Worm (Caenorhabditis elegans): ENCODE measurements around the gene B0252.5.

Gene B0252.5

ce11 chrII:6926488-6926887 is 7.8 kb upstream of the B0252.5 start (continued):
- peak; percentile 77 for TF ChIP-seq snu-23 (GFP tag; optimal IDR thresholded peaks at IDR 0.05)
- peak; percentile 96 for TF ChIP-seq blmp-1 (tag; optimal IDR thresholded peaks at IDR 0.05)
- TF ChIP-seq fos-1 (tag; optimal IDR thresholded peaks at IDR 0.05), result no peak
- TF ChIP-seq vab-15 (tag; optimal IDR thresholded peaks at IDR 0.05), result no peak
- peak; percentile 1 for TF ChIP-seq C16A3.4 (tag; optimal IDR thresholded peaks at IDR 0.05)
- peak in 2 of 3 experiments; percentile 38 to 72 for TF ChIP-seq ceh-82 (tag; optimal IDR thresholded peaks at IDR 0.05)
- no peak for TF ChIP-seq ceh-88 (GFP tag; IDR thresholded peaks at IDR 0.05)
- peak; percentile 67 for TF ChIP-seq swsn-7 (tag; optimal IDR thresholded peaks at IDR 0.05)
- no peak for TF ChIP-seq unc-62 (GFP tag; optimal IDR thresholded peaks at IDR 0.05)
- TF ChIP-seq mdl-1 (tag; optimal IDR thresholded peaks at IDR 0.05), result peak in 1 of 2 experiments; percentile 67
- peak; percentile 59 for TF ChIP-seq fkh-10 (GFP tag; optimal IDR thresholded peaks at IDR 0.05)
- peak; percentile 32 for TF ChIP-seq egl-13 (tag; optimal IDR thresholded peaks at IDR 0.05)
- peak; percentile 39 for TF ChIP-seq unc-86 (tag; optimal IDR thresholded peaks at IDR 0.05)
- peak; percentile 93 for TF ChIP-seq lin-14 (GFP tag; optimal IDR thresholded peaks at IDR 0.05)
- no peak for TF ChIP-seq Y116A8C.19 (tag; optimal IDR thresholded peaks at IDR 0.05; ENCODE audit: borderline replicate concordance)
- TF ChIP-seq grh-1 (GFP tag; IDR thresholded peaks at IDR 0.05), result no peak
- TF ChIP-seq lin-13 (GFP tag; optimal IDR thresholded peaks at IDR 0.05), result peak; percentile 63
- no peak for TF ChIP-seq aly-2 (tag; optimal IDR thresholded peaks at IDR 0.05)
- TF ChIP-seq jun-1 (tag; optimal IDR thresholded peaks at IDR 0.05), result peak; percentile 67
- no peak for TF ChIP-seq nhr-11 (tag; optimal IDR thresholded peaks at IDR 0.05)
- peak; percentile 56 to 57 for TF ChIP-seq lin-35 (GFP tag; optimal IDR thresholded peaks at IDR 0.05)
- TF ChIP-seq snpc-4 (tag; optimal IDR thresholded peaks at IDR 0.05), result no peak
- TF ChIP-seq mep-1 (tag; optimal IDR thresholded peaks at IDR 0.05), result peak; percentile 84
- no peak for TF ChIP-seq tlp-1 (tag; optimal IDR thresholded peaks at IDR 0.05)
- peak in 2 of 6 experiments; percentile 33 to 44 for TF ChIP-seq elt-3 (tag; optimal IDR thresholded peaks at IDR 0.05)
- TF ChIP-seq unc-130 (tag; optimal IDR thresholded peaks at IDR 0.05), result peak; percentile 34
- no peak for TF ChIP-seq hlh-17 (GFP tag; optimal IDR thresholded peaks at IDR 0.05; ENCODE audit: borderline replicate concordance)
- no peak for TF ChIP-seq nhr-84 (tag; optimal IDR thresholded peaks at IDR 0.05)
- peak; percentile 50 for TF ChIP-seq tbx-2 (tag; optimal IDR thresholded peaks at IDR 0.05)
- TF ChIP-seq hpl-2 (GFP tag; optimal IDR thresholded peaks at IDR 0.05), result no peak
- no peak for TF ChIP-seq irx-1 (tag; optimal IDR thresholded peaks at IDR 0.05)
- TF ChIP-seq lin-39 (tag; optimal IDR thresholded peaks at IDR 0.05), result no peak
- peak; percentile 67 for TF ChIP-seq nhr-71 (tag; optimal IDR thresholded peaks at IDR 0.05)
- TF ChIP-seq sox-4 (tag; optimal IDR thresholded peaks at IDR 0.05), result no peak
- TF ChIP-seq fkh-8 (tag; optimal IDR thresholded peaks at IDR 0.05), result peak; percentile 79
- no peak for TF ChIP-seq alr-1 (tag; optimal IDR thresholded peaks at IDR 0.05; ENCODE audit: borderline replicate concordance)
- TF ChIP-seq ets-5 (GFP tag; IDR thresholded peaks at IDR 0.05), result no peak
- TF ChIP-seq aha-1 (tag; optimal IDR thresholded peaks at IDR 0.05), result no peak
- TF ChIP-seq skn-1 (tag; optimal IDR thresholded peaks at IDR 0.05), result peak; percentile 76
- no peak for TF ChIP-seq lir-3 (tag; optimal IDR thresholded peaks at IDR 0.05; ENCODE audit: poor library complexity)
- peak in 1 of 2 experiments; percentile 36 for TF ChIP-seq egl-27 (tag; optimal IDR thresholded peaks at IDR 0.05)
- TF ChIP-seq isw-1 (GFP tag; IDR thresholded peaks at IDR 0.05), result no peak
- peak; percentile 55 for TF ChIP-seq rnt-1 (tag; optimal IDR thresholded peaks at IDR 0.05)

- TF ChIP-seq dsc-1 (tag; optimal IDR thresholded peaks at IDR 0.05), result no peak
- no peak for TF ChIP-seq nhr-90 (tag; optimal IDR thresholded peaks at IDR 0.05; ENCODE audit: poor library complexity)
- TF ChIP-seq F16B12.6 (tag; optimal IDR thresholded peaks at IDR 0.05), result no peak
- no peak for TF ChIP-seq sup-37 (GFP tag; optimal IDR thresholded peaks at IDR 0.05)
- TF ChIP-seq rnt-1 (tag; optimal IDR thresholded peaks at IDR 0.05), result no peak
- TF ChIP-seq ceh-63 (GFP tag; optimal IDR thresholded peaks at IDR 0.05), result no peak
- no peak for TF ChIP-seq grh-1 (GFP tag; IDR thresholded peaks at IDR 0.05)
- TF ChIP-seq pqm-1 (tag; optimal IDR thresholded peaks at IDR 0.05), result no peak
- TF ChIP-seq hpl-2 (GFP tag; optimal IDR thresholded peaks at IDR 0.05), result no peak
- TF ChIP-seq unc-62 (GFP tag; optimal IDR thresholded peaks at IDR 0.05), result no peak
- TF ChIP-seq vab-15 (tag; optimal IDR thresholded peaks at IDR 0.05), result no peak
- TF ChIP-seq lin-13 (GFP tag; optimal IDR thresholded peaks at IDR 0.05), result no peak
- no peak for TF ChIP-seq alr-1 (tag; optimal IDR thresholded peaks at IDR 0.05; ENCODE audit: borderline replicate concordance)
- no peak for TF ChIP-seq blmp-1 (tag; optimal IDR thresholded peaks at IDR 0.05)
- no peak for TF ChIP-seq tlp-1 (tag; optimal IDR thresholded peaks at IDR 0.05)
- TF ChIP-seq nhr-84 (tag; optimal IDR thresholded peaks at IDR 0.05), result no peak
- TF ChIP-seq fkh-4 (tag; optimal IDR thresholded peaks at IDR 0.05; ENCODE audit: borderline replicate concordance), result no peak
- TF ChIP-seq fkh-10 (GFP tag; optimal IDR thresholded peaks at IDR 0.05), result no peak
- TF ChIP-seq nhr-20 (tag; optimal IDR thresholded peaks at IDR 0.05), result no peak
Observed at ce11 chrII:6926054-6926453, 7.4 kb upstream of the B0252.5 start.

Data from whole organism, L1 larva.